Fruit fly (Drosophila melanogaster) whole organism, embryonic: ENCODE results near the gene CG14715.
A peak's percentile ranks its signal among the peaks of the same experiment; 100 is the strongest.

Experiments
- CG10654 ChIP-seq: fragments of 200-800 bp; sonication (Bioruptor generic); optimal IDR thresholded peaks from 2 replicates; lab custom pipeline; 2016; ENCODE audit warnings: missing biosample characterization, missing genetic modification characterization
- CG13287 ChIP-seq: fragments of 200-800 bp; sonication (Bioruptor generic); IDR thresholded peaks from 2 replicates; pipeline ENCODE4 v1.3.6; 2022; ENCODE audit warnings: missing biosample characterization, missing genetic modification characterization; ENCODE audit not compliant: partially characterized antibody
- CG14965 ChIP-seq: fragments of 200-800 bp; sonication (Bioruptor generic); optimal IDR thresholded peaks from 2 replicates; lab custom pipeline; 2016; ENCODE audit warnings: missing biosample characterization, missing genetic modification characterization, borderline replicate concordance
- CG18476 ChIP-seq: fragments of 200-800 bp; sonication (Bioruptor generic); optimal IDR thresholded peaks from 2 replicates; lab custom pipeline; 2016; ENCODE audit warnings: missing biosample characterization, mild to moderate bottlenecking, missing genetic modification characterization
- CG3995 ChIP-seq: fragments of 200-800 bp; sonication (Bioruptor generic); optimal IDR thresholded peaks from 3 replicates; lab custom pipeline; 2016; ENCODE audit warnings: missing biosample characterization, missing genetic modification characterization
- CG5180 ChIP-seq: fragments of 200-800 bp; sonication (Bioruptor generic); optimal IDR thresholded peaks from 3 replicates; lab custom pipeline; 2017; ENCODE audit warnings: missing biosample characterization, missing genetic modification characterization, mild to moderate bottlenecking, moderate library complexity, missing genetic modification reagents
- CG6689 ChIP-seq: fragments of 200-800 bp; sonication (Bioruptor generic); IDR thresholded peaks from 2 replicates; pipeline ENCODE4 v1.3.6; 2022; ENCODE audit warnings: missing biosample characterization, missing genetic modification characterization
- Hmx ChIP-seq: fragments of 200-800 bp; sonication (Bioruptor generic); optimal IDR thresholded peaks from 2 replicates; lab custom pipeline; 2016; ENCODE audit warnings: missing biosample characterization, missing genetic modification characterization
- emc ChIP-seq: fragments of 200-800 bp; sonication (Bioruptor generic); optimal IDR thresholded peaks from 2 replicates; lab custom pipeline; 2016; ENCODE audit warnings: missing biosample characterization, missing genetic modification characterization
- repo ChIP-seq: fragments of 200-800 bp; sonication (Bioruptor generic); optimal IDR thresholded peaks from 2 replicates; lab custom pipeline; 2016; ENCODE audit warnings: missing biosample characterization, missing genetic modification characterization
- sc ChIP-seq, 3 experiments: fragments of >200 bp in 2 of 3; fragments of 200-800 bp in 1 of 3; sonication (Bioruptor generic) in 1 of 3; optimal IDR thresholded peaks; 2 replicates in 2 of 3; 3 replicates in 1 of 3; lab custom pipeline; 2017; ENCODE audit warnings: mild to moderate bottlenecking in 1 of 3, missing biosample characterization in 1 of 3, missing genetic modification characterization in 1 of 3, missing genetic modification reagents in 1 of 3
- tio ChIP-seq: fragments of 200-800 bp; sonication (Bioruptor generic); optimal IDR thresholded peaks from 2 replicates; lab custom pipeline; 2017; ENCODE audit warnings: missing biosample characterization, missing genetic modification characterization, inconsistent platforms

dm6 chr3R:11663441-11663840, 10.6 kb upstream of the CG14715 start:
- no peak for TF ChIP-seq repo (GFP tag; lab: Kevin White, UChicago)
- peak; percentile 38 for TF ChIP-seq CG6689
- no peak for TF ChIP-seq CG10654 (GFP tag; lab: Kevin White, UChicago)
- TF ChIP-seq CG3995 (GFP tag; lab: Kevin White, UChicago), result no peak
- TF ChIP-seq emc (GFP tag; lab: Kevin White, UChicago), result no peak
- no peak for TF ChIP-seq CG14965 (GFP tag; lab: Kevin White, UChicago)
- peak; percentile 13 for TF ChIP-seq CG5180 (GFP tag; lab: Kevin White, UChicago)
- TF ChIP-seq CG13287 (GFP tag; lab: Robert Waterston, UW), result no peak
- TF ChIP-seq Hmx, result no peak
- no peak for TF ChIP-seq tio
- no peak for TF ChIP-seq CG18476 (GFP tag; lab: Kevin White, UChicago)
- TF ChIP-seq sc (optimal IDR thresholded peaks at IDR 0.05; lab: Kevin White, UChicago), result no peak
- TF ChIP-seq sc (GFP tag; optimal IDR thresholded peaks at IDR 0.05; lab: Kevin White, UChicago), result no peak
